Fruit fly (Drosophila melanogaster) whole organism, embryonic: ENCODE measurements around the gene eIF4E6.

Experiments used
- Asciz ChIP-seq: fragments of 200-800 bp; sonication (Bioruptor generic); optimal IDR thresholded peaks from 2 replicates; lab custom pipeline; 2017; ENCODE audit warnings: missing biosample characterization, mild to moderate bottlenecking, missing genetic modification characterization, missing genetic modification reagents
- CG10147 ChIP-seq: fragments of 200-800 bp; sonication (Bioruptor generic); optimal IDR thresholded peaks from 2 replicates; lab custom pipeline; 2019; ENCODE audit warnings: missing biosample characterization, mild to moderate bottlenecking, missing genetic modification characterization, moderate library complexity
- CG10274 ChIP-seq: fragments of 200-800 bp; sonication (Bioruptor generic); optimal IDR thresholded peaks from 3 replicates; lab custom pipeline; 2017; ENCODE audit warnings: missing biosample characterization, mild to moderate bottlenecking, missing genetic modification characterization
- CG11723 ChIP-seq: fragments of 200-800 bp; sonication (Bioruptor generic); optimal IDR thresholded peaks from 2 replicates; lab custom pipeline; 2017; ENCODE audit warnings: missing biosample characterization, mild to moderate bottlenecking, missing genetic modification characterization
- CG12236 ChIP-seq: fragments of 200-800 bp; sonication (Bioruptor generic); optimal IDR thresholded peaks from 2 replicates; lab custom pipeline; 2016; ENCODE audit warnings: missing biosample characterization, missing genetic modification characterization
- CG12299 ChIP-seq: fragments of 200-800 bp; sonication (Bioruptor generic); optimal IDR thresholded peaks from 2 replicates; lab custom pipeline; 2018; ENCODE audit warnings: missing biosample characterization, mild to moderate bottlenecking, missing genetic modification characterization
- CG17912 ChIP-seq: fragments of 200-800 bp; sonication (Bioruptor generic); optimal IDR thresholded peaks from 2 replicates; lab custom pipeline; 2018; ENCODE audit warnings: missing biosample characterization, mild to moderate bottlenecking, missing genetic modification characterization
- CG18619 ChIP-seq: fragments of 200-800 bp; sonication (Bioruptor generic); optimal IDR thresholded peaks from 3 replicates; lab custom pipeline; 2017; ENCODE audit warnings: missing biosample characterization, mild to moderate bottlenecking, missing genetic modification characterization
- CG2129 ChIP-seq: fragments of 200-800 bp; sonication (Bioruptor generic); IDR thresholded peaks from 2 replicates; pipeline ENCODE4 v1.3.6; 2022; ENCODE audit warnings: missing biosample characterization, missing genetic modification characterization; ENCODE audit not compliant: partially characterized antibody
- CG2199 ChIP-seq: fragments of 200-800 bp; sonication (Bioruptor generic); IDR thresholded peaks from 3 replicates; pipeline ENCODE4 v1.3.6; 2022; ENCODE audit warnings: missing biosample characterization, missing genetic modification characterization
- CG2678 ChIP-seq: fragments of 200-800 bp; sonication (Bioruptor generic); optimal IDR thresholded peaks from 3 replicates; lab custom pipeline; 2019; ENCODE audit warnings: missing biosample characterization, mild to moderate bottlenecking, missing genetic modification characterization, moderate library complexity
- CG4707 ChIP-seq: fragments of 200-800 bp; sonication (Bioruptor generic); optimal IDR thresholded peaks from 2 replicates; lab custom pipeline; 2018; ENCODE audit warnings: missing biosample characterization, mild to moderate bottlenecking, missing genetic modification characterization, moderate library complexity
- CG9609 ChIP-seq: fragments of 200-800 bp; sonication (Bioruptor generic); optimal IDR thresholded peaks from 3 replicates; lab custom pipeline; 2016; ENCODE audit warnings: missing biosample characterization, missing genetic modification characterization
- CTCF ChIP-seq: fragments of 200-800 bp; sonication (Bioruptor generic); optimal IDR thresholded peaks from 2 replicates; lab custom pipeline; 2017; ENCODE audit warnings: missing biosample characterization, mild to moderate bottlenecking, missing genetic modification characterization, moderate library complexity
- CkIIα-i1 ChIP-seq: fragments of 200-800 bp; sonication (Bioruptor generic); IDR thresholded peaks from 2 replicates; pipeline ENCODE4 v1.3.6; 2022; ENCODE audit warnings: missing biosample characterization, missing genetic modification characterization
- Dbx ChIP-seq: fragments of 200-800 bp; sonication (Bioruptor generic); IDR thresholded peaks from 3 replicates; pipeline ENCODE4 v1.3.6; 2022; ENCODE audit warnings: missing biosample characterization, missing genetic modification characterization
- E2f1 ChIP-seq: fragments of 200-800 bp; sonication (Bioruptor generic); IDR thresholded peaks from 2 replicates; pipeline ENCODE4 v1.3.6; 2022; ENCODE audit warnings: missing biosample characterization, missing genetic modification characterization
- GATAe ChIP-seq: fragments of 200-800 bp; sonication (Bioruptor generic); conservative IDR thresholded peaks from 2 replicates; pipeline ENCODE4 v1.3.6; 2022; ENCODE audit warnings: missing biosample characterization, missing genetic modification characterization
- H15 ChIP-seq: fragments of 200-800 bp; sonication (Bioruptor generic); IDR thresholded peaks from 3 replicates; pipeline ENCODE4 v1.3.6; 2022; ENCODE audit warnings: missing biosample characterization, missing genetic modification characterization
- Hr3 ChIP-seq: fragments of 200-800 bp; sonication (Bioruptor generic); optimal IDR thresholded peaks from 3 replicates; lab custom pipeline; 2016; ENCODE audit warnings: missing biosample characterization, missing genetic modification characterization
- Hr39 ChIP-seq: fragments of >200 bp; optimal IDR thresholded peaks from 2 replicates; lab custom pipeline; 2017
- Lim3 ChIP-seq: fragments of 200-800 bp; sonication (Bioruptor generic); IDR thresholded peaks from 2 replicates; pipeline ENCODE4 v1.3.6; 2022; ENCODE audit warnings: missing biosample characterization, missing genetic modification characterization
- MTF-1 ChIP-seq: fragments of 200-800 bp; sonication (Bioruptor generic); optimal IDR thresholded peaks from 2 replicates; lab custom pipeline; 2018; ENCODE audit warnings: missing biosample characterization, mild to moderate bottlenecking, missing genetic modification characterization, borderline replicate concordance
- Max ChIP-seq: fragments of 200-800 bp; sonication (Bioruptor generic); optimal IDR thresholded peaks from 2 replicates; lab custom pipeline; 2016; ENCODE audit warnings: missing biosample characterization, mild to moderate bottlenecking, missing genetic modification characterization
- Meics ChIP-seq: fragments of 200-800 bp; sonication (Bioruptor generic); optimal IDR thresholded peaks from 2 replicates; lab custom pipeline; 2017; ENCODE audit warnings: missing biosample characterization, mild to moderate bottlenecking, missing genetic modification characterization
- Neu2 ChIP-seq: fragments of 200-800 bp; sonication (Bioruptor generic); optimal IDR thresholded peaks from 3 replicates; lab custom pipeline; 2016; ENCODE audit warnings: missing biosample characterization, missing genetic modification characterization, borderline replicate concordance
- NfI ChIP-seq: fragments of 200-800 bp; sonication (Bioruptor generic); optimal IDR thresholded peaks from 3 replicates; lab custom pipeline; 2018; ENCODE audit warnings: missing biosample characterization, mild to moderate bottlenecking, missing genetic modification characterization, moderate library complexity
- Opbp ChIP-seq: fragments of 200-800 bp; sonication (Bioruptor generic); IDR thresholded peaks from 3 replicates; pipeline ENCODE4 v1.3.6; 2022; ENCODE audit warnings: missing biosample characterization, missing genetic modification characterization; ENCODE audit not compliant: partially characterized antibody
- Trl ChIP-seq, 3 experiments: fragments of >200 bp in 2 of 3; fragments of 200-800 bp in 1 of 3; sonication (Bioruptor generic) in 1 of 3; optimal IDR thresholded peaks; 2 replicates in 1 of 3; 3 replicates in 2 of 3; lab custom pipeline; 2016 to 2017; ENCODE audit warnings: missing biosample characterization in 1 of 3, missing genetic modification characterization in 1 of 3
- Vsx1 ChIP-seq: fragments of 200-800 bp; sonication (Bioruptor generic); optimal IDR thresholded peaks from 2 replicates; lab custom pipeline; 2017; ENCODE audit warnings: missing biosample characterization, mild to moderate bottlenecking, missing genetic modification characterization, missing genetic modification reagents
- ac ChIP-seq: fragments of 200-800 bp; sonication (Bioruptor generic); optimal IDR thresholded peaks from 3 replicates; lab custom pipeline; 2017; ENCODE audit warnings: missing biosample characterization, mild to moderate bottlenecking, missing genetic modification characterization
- cad ChIP-seq: fragments of >200 bp; optimal IDR thresholded peaks from 2 replicates; lab custom pipeline; 2017; ENCODE audit warnings: missing biosample characterization, missing genetic modification characterization
- croc ChIP-seq: fragments of 200-800 bp; sonication (Bioruptor generic); conservative IDR thresholded peaks from 3 replicates; pipeline ENCODE4 v1.3.6; 2022; ENCODE audit warnings: missing biosample characterization, missing genetic modification characterization
- dmrt99B ChIP-seq: fragments of 200-800 bp; sonication (Bioruptor generic); optimal IDR thresholded peaks from 2 replicates; lab custom pipeline; 2018; ENCODE audit warnings: missing biosample characterization, mild to moderate bottlenecking, missing genetic modification characterization, moderate library complexity
- gro ChIP-seq: fragments of 200-800 bp; sonication (Bioruptor generic); optimal IDR thresholded peaks from 2 replicates; lab custom pipeline; 2016; ENCODE audit warnings: missing biosample characterization, missing genetic modification characterization
- hb ChIP-seq: fragments of 200-800 bp; sonication (Bioruptor generic); IDR thresholded peaks from 3 replicates; pipeline ENCODE4 v1.3.6; 2022; ENCODE audit warnings: missing biosample characterization, missing genetic modification characterization; ENCODE audit not compliant: partially characterized antibody
- her ChIP-seq: fragments of 200-800 bp; sonication (Bioruptor generic); optimal IDR thresholded peaks from 2 replicates; lab custom pipeline; 2016; ENCODE audit warnings: missing biosample characterization, missing genetic modification characterization
- kah ChIP-seq: fragments of 200-800 bp; sonication (Bioruptor generic); optimal IDR thresholded peaks from 2 replicates; lab custom pipeline; 2018; ENCODE audit warnings: missing biosample characterization, mild to moderate bottlenecking, missing genetic modification characterization
- kay ChIP-seq: fragments of 200-800 bp; sonication (Bioruptor generic); optimal IDR thresholded peaks from 2 replicates; lab custom pipeline; 2016; ENCODE audit warnings: missing biosample characterization, missing genetic modification characterization
- knrl ChIP-seq: fragments of 200-800 bp; sonication (Bioruptor generic); IDR thresholded peaks from 3 replicates; pipeline ENCODE4 v1.3.6; 2022; ENCODE audit warnings: missing biosample characterization, missing genetic modification characterization; ENCODE audit not compliant: partially characterized antibody
- org-1 ChIP-seq: fragments of 200-800 bp; sonication (Bioruptor generic); optimal IDR thresholded peaks from 2 replicates; lab custom pipeline; 2017; ENCODE audit warnings: missing biosample characterization, missing genetic modification characterization
- repo ChIP-seq: fragments of 200-800 bp; sonication (Bioruptor generic); optimal IDR thresholded peaks from 2 replicates; lab custom pipeline; 2016; ENCODE audit warnings: missing biosample characterization, missing genetic modification characterization
- rib ChIP-seq: fragments of 200-800 bp; sonication (Bioruptor generic); IDR thresholded peaks from 2 replicates; pipeline ENCODE4 v1.3.6; 2022; ENCODE audit warnings: missing biosample characterization, missing genetic modification characterization
- ro ChIP-seq: fragments of 200-800 bp; sonication (Bioruptor generic); IDR thresholded peaks from 2 replicates; pipeline ENCODE4 v1.3.6; 2022; ENCODE audit warnings: missing biosample characterization, missing genetic modification characterization
- salm ChIP-seq: fragments of 200-800 bp; sonication (Bioruptor generic); optimal IDR thresholded peaks from 2 replicates; lab custom pipeline; 2018; ENCODE audit warnings: missing biosample characterization, mild to moderate bottlenecking, missing genetic modification characterization
- seq ChIP-seq: fragments of 200-800 bp; sonication (Bioruptor generic); IDR thresholded peaks from 2 replicates; pipeline ENCODE4 v1.3.6; 2022; ENCODE audit warnings: missing biosample characterization, missing genetic modification characterization
- so ChIP-seq: fragments of 200-800 bp; sonication (Bioruptor generic); IDR thresholded peaks from 3 replicates; pipeline ENCODE4 v1.3.6; 2022; ENCODE audit warnings: missing biosample characterization, missing genetic modification characterization
- sqz ChIP-seq: fragments of 200-800 bp; sonication (Bioruptor generic); optimal IDR thresholded peaks from 3 replicates; lab custom pipeline; 2018; ENCODE audit warnings: missing biosample characterization, mild to moderate bottlenecking, missing genetic modification characterization
- vfl ChIP-seq: fragments of 200-800 bp; sonication (Bioruptor generic); optimal IDR thresholded peaks from 2 replicates; lab custom pipeline; 2016; ENCODE audit warnings: missing biosample characterization, missing genetic modification characterization
- wek ChIP-seq: fragments of 200-800 bp; sonication (Bioruptor generic); optimal IDR thresholded peaks from 3 replicates; lab custom pipeline; 2018; ENCODE audit warnings: missing biosample characterization, mild to moderate bottlenecking, missing genetic modification characterization, moderate library complexity
- zf30C ChIP-seq: fragments of 200-800 bp; sonication (Bioruptor generic); optimal IDR thresholded peaks from 3 replicates; lab custom pipeline; 2018; ENCODE audit warnings: missing biosample characterization, mild to moderate bottlenecking, missing genetic modification characterization

The eIF4E6 gene

DNA sequence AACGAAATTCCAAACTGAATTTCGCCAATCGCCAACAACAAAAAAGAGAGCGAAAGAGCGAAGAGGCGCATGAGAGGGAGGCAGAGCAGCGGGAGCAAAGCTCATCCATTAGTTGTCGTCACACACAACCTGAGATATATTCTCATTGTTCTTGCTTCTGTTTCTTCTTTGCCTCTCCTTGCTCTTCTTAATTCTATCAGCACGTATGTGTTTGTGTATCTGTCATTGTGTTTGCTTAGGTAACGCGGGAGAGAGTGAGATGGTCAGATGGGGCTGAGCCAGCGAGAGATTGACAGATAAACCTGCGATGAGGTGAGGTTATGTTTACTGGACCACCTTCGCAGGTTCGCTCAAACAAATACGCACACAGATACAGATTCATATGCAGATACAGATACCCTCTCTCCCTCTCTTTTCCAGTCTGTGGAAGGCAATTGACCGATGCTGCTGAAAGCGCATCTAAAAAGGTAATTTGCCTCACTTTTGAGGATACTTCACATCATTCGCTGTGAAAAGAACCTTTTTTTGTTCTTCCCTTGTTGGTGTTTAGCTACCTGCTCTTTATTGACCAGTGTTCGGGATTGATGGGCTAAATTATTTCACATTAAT is 47.1 kb upstream of the eIF4E6 start (continued):
- TF ChIP-seq CG12299 (tag; lab: Kevin White, UChicago) = no peak
- no peak for TF ChIP-seq CG4707 (GFP tag; lab: Kevin White, UChicago)
- no peak for TF ChIP-seq CG18619
- no peak for TF ChIP-seq org-1 (GFP tag; lab: Kevin White, UChicago)
- no peak for TF ChIP-seq CG10147 (GFP tag; lab: Kevin White, UChicago)
- TF ChIP-seq her (GFP tag; lab: Kevin White, UChicago) = no peak
- TF ChIP-seq so (GFP tag; lab: Robert Waterston, UW) = no peak
- TF ChIP-seq zf30C (GFP tag; lab: Kevin White, UChicago) = no peak
- peak; percentile 14; the same call in 1 of the 2 replicates for TF ChIP-seq rib (GFP tag; lab: Robert Waterston, UW)
- peak; percentile 14 for TF ChIP-seq wek
- peak; percentile 0 for TF ChIP-seq MTF-1
- no peak for TF ChIP-seq vfl
- no peak for TF ChIP-seq Hr3 (GFP tag; lab: Kevin White, UChicago)
- no peak for TF ChIP-seq CG2129 (GFP tag; lab: Robert Waterston, UW)
- no peak for TF ChIP-seq CG11723 (GFP tag; lab: Kevin White, UChicago)
- TF ChIP-seq kay = no peak
- TF ChIP-seq ac = no peak
- TF ChIP-seq CG17912 (GFP tag; lab: Kevin White, UChicago) = no peak
- no peak for TF ChIP-seq ro
- TF ChIP-seq Trl (optimal IDR thresholded peaks at IDR 0.05; lab: Kevin White, UChicago) = peak; percentile 51 to 84
- TF ChIP-seq Trl (GFP tag; optimal IDR thresholded peaks at IDR 0.05; lab: Kevin White, UChicago) = no peak
- peak; percentile 23 for TF ChIP-seq sqz
- no peak for TF ChIP-seq Opbp (GFP tag; lab: Robert Waterston, UW)
- TF ChIP-seq Max = no peak
- 0 out of 3 replicates have a peak, but pooled peaks have one; percentile 33 for TF ChIP-seq CG2199
- no peak for TF ChIP-seq CG9609 (GFP tag; lab: Kevin White, UChicago)
- no peak for TF ChIP-seq gro (GFP tag; lab: Kevin White, UChicago)
- no peak for TF ChIP-seq H15 (GFP tag; lab: Robert Waterston, UW)
- TF ChIP-seq NfI (GFP tag; lab: Kevin White, UChicago) = no peak
- no peak for TF ChIP-seq salm (tag; lab: Kevin White, UChicago)
- TF ChIP-seq GATAe (GFP tag; lab: Robert Waterston, UW) = no peak
- no peak for TF ChIP-seq dmrt99B (tag; lab: Kevin White, UChicago)
- no peak for TF ChIP-seq repo (GFP tag; lab: Kevin White, UChicago)
- TF ChIP-seq Meics (GFP tag; lab: Kevin White, UChicago) = no peak
- TF ChIP-seq Lim3 (GFP tag; lab: Robert Waterston, UW) = no peak
- TF ChIP-seq knrl (GFP tag; lab: Robert Waterston, UW) = no peak
- TF ChIP-seq Neu2 (GFP tag; lab: Kevin White, UChicago) = no peak
- peak; percentile 63 for TF ChIP-seq cad (GFP tag; lab: Kevin White, UChicago)
- TF ChIP-seq Hr39 (lab: Kevin White, UChicago) = no peak
- TF ChIP-seq CG12236 = no peak
- TF ChIP-seq CG2678 (tag; lab: Kevin White, UChicago) = peak; percentile 10
- TF ChIP-seq CG10274 (GFP tag; lab: Kevin White, UChicago) = no peak
- no peak for TF ChIP-seq hb (GFP tag; lab: Robert Waterston, UW)
- TF ChIP-seq kah = no peak
- TF ChIP-seq CkIIα-i1 (GFP tag; lab: Robert Waterston, UW) = no peak
- no peak for TF ChIP-seq croc (GFP tag; lab: Robert Waterston, UW)
- TF ChIP-seq Asciz = no peak
- no peak for TF ChIP-seq CTCF (GFP tag; lab: Kevin White, UChicago)
- no peak for TF ChIP-seq Dbx (GFP tag; lab: Robert Waterston, UW)
- TF ChIP-seq seq (GFP tag; lab: Robert Waterston, UW) = no peak
- peak; percentile 13 for TF ChIP-seq Vsx1
- no peak for TF ChIP-seq E2f1 (GFP tag; lab: Robert Waterston, UW)
